Fruit fly (Drosophila melanogaster): ENCODE results near the gene CG43725.

DNA sequence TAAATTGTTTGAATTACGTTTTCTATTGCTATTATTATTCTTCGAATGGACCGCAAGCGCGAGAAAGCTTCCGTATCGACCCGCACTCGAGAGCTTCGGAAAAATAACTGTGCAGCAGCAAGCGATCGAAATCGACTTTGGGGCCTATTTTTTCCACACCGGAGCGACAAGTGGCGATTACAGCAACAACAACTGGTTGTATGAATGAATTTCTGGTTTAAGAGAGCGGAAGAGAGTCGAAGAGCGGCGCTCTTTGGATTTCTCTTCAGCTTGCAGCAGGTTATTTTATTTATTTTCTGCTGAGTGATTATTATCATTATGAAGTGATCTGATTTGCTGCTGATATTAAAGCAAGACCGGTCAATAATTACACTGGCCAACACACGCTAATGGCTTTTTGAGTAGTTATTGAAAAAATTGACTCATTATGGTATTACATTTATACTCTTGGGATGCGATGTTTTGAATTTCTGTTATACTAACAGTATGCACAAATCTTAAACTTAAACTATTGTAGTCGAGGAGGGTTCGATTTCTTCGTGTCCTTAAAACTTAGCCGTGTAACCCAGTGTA, 8.3 kb upstream of the CG43725 start, which contains the start of gene Samuel:
- peak; percentile 89 for TF ChIP-seq cic (GFP tag; optimal IDR thresholded peaks at IDR 0.05)
- no peak for TF ChIP-seq Hr96 (GFP tag; optimal IDR thresholded peaks at IDR 0.05)
- TF ChIP-seq CG7045 (GFP tag; optimal IDR thresholded peaks at IDR 0.05) = no peak
- TF ChIP-seq CG1620 (GFP tag; optimal IDR thresholded peaks at IDR 0.05) = no peak
- TF ChIP-seq kay (GFP tag; ENCODE audit: borderline replicate concordance) = no peak
- TF ChIP-seq CG33017 (tag; optimal IDR thresholded peaks at IDR 0.05) = peak; percentile 44
- no peak for TF ChIP-seq Clk (GFP tag; optimal IDR thresholded peaks at IDR 0.05)
- no peak for TF ChIP-seq cnc (optimal IDR thresholded peaks at IDR 0.05)
- peak; percentile 53 for TF ChIP-seq Mnt (GFP tag; optimal IDR thresholded peaks at IDR 0.05)
- no peak for TF ChIP-seq pad (GFP tag; optimal IDR thresholded peaks at IDR 0.05)
- TF ChIP-seq ovo (GFP tag; optimal IDR thresholded peaks at IDR 0.05) = peak; percentile 62
- no peak for TF ChIP-seq CG7101 (tag; optimal IDR thresholded peaks at IDR 0.05)
- TF ChIP-seq CG12768 (GFP tag; optimal IDR thresholded peaks at IDR 0.05) = peak; percentile 16
